Worm (Caenorhabditis elegans) whole organism, early embryonic: ENCODE results near the gene chil-13.

Experiments used
- B0310.2 ChIP-seq: sonication (generic microtip); optimal IDR thresholded peaks from 2 replicates; lab custom pipeline; 2016; ENCODE audit warnings: mild to moderate bottlenecking, missing genetic modification characterization, missing compliant biosample characterization
- F13C5.2 ChIP-seq: sonication (generic microtip); optimal IDR thresholded peaks from 2 replicates; lab custom pipeline; 2017; ENCODE audit warnings: mild to moderate bottlenecking, missing genetic modification characterization, inconsistent platforms, missing compliant biosample characterization
- aly-1 ChIP-seq: sonication (generic microtip); optimal IDR thresholded peaks from 2 replicates; lab custom pipeline; 2016; ENCODE audit warnings: missing genetic modification characterization, missing compliant biosample characterization
- ama-1 ChIP-seq: fragments of 150-350 bp; optimal IDR thresholded peaks from 2 replicates; lab custom pipeline; 2014
- ceh-13 ChIP-seq: fragments of 200-800 bp; sonication (Bioruptor generic); optimal IDR thresholded peaks from 2 replicates; lab custom pipeline; 2018; ENCODE audit warnings: mild to moderate bottlenecking, missing genetic modification characterization, missing compliant biosample characterization
- ets-7 ChIP-seq: sonication (generic microtip); optimal IDR thresholded peaks from 2 replicates; lab custom pipeline; 2016; ENCODE audit warnings: missing genotype, missing genetic modification characterization, missing compliant biosample characterization
- flt-1 ChIP-seq: fragments of 200-800 bp; sonication (Bioruptor generic); IDR thresholded peaks from 2 replicates; pipeline ENCODE4 v1.3.6; 2022; ENCODE audit warnings: missing genetic modification characterization, missing compliant biosample characterization
- hmbx-1 ChIP-seq: sonication (generic microtip); optimal IDR thresholded peaks from 2 replicates; lab custom pipeline; 2016; ENCODE audit warnings: mild to moderate bottlenecking, missing genetic modification characterization, missing compliant biosample characterization
- hmg-4 ChIP-seq: fragments of 200-800 bp; sonication (Bioruptor generic); optimal IDR thresholded peaks from 2 replicates; lab custom pipeline; 2018; ENCODE audit warnings: mild to moderate bottlenecking, missing genetic modification characterization, missing compliant biosample characterization
- hnd-1 ChIP-seq: sonication (generic microtip); optimal IDR thresholded peaks from 2 replicates; lab custom pipeline; 2016; ENCODE audit warnings: missing genetic modification characterization, missing compliant biosample characterization
- scrt-1 ChIP-seq: fragments of 200-800 bp; sonication (Bioruptor generic); IDR thresholded peaks from 2 replicates; pipeline ENCODE4 v1.3.6; 2022; ENCODE audit warnings: missing genetic modification characterization, missing compliant biosample characterization
- sea-1 ChIP-seq: fragments of 200-800 bp; sonication (Bioruptor generic); conservative IDR thresholded peaks from 2 replicates; pipeline ENCODE4 v1.3.6; 2022; ENCODE audit warnings: missing genetic modification characterization, missing compliant biosample characterization
- tbx-37 ChIP-seq: fragments of 200-800 bp; sonication (Bioruptor generic); conservative IDR thresholded peaks from 2 replicates; pipeline ENCODE4 v1.3.6; 2022; ENCODE audit warnings: missing genetic modification reagents, missing genetic modification characterization, missing compliant biosample characterization
- tra-4 ChIP-seq: sonication (generic microtip); optimal IDR thresholded peaks from 2 replicates; lab custom pipeline; 2017; ENCODE audit warnings: missing genetic modification characterization, missing compliant biosample characterization

ce11 chrII:9487337-9487950, 49.3 kb upstream of the chil-13 start, which contains the start of gene T19H5.4:
- TF ChIP-seq tra-4 (tag; lab: Kevin White, UChicago) (no peak), ets-7 (tag; lab: Kevin White, UChicago) (no peak), sea-1 (GFP tag; lab: Robert Waterston, UW) (no peak), ama-1 (lab: Kevin White, UChicago) (no peak), B0310.2 (no peak), F13C5.2 (tag; lab: Kevin White, UChicago) (no peak), ceh-13 (GFP tag; lab: Kevin White, UChicago) (no peak), aly-1 (tag; lab: Kevin White, UChicago) (no peak), hmg-4 (no peak), hnd-1 (tag; lab: Kevin White, UChicago) (no peak), tbx-37 (GFP tag; lab: Robert Waterston, UW) (no peak), flt-1 (no peak), scrt-1 (GFP tag; lab: Robert Waterston, UW) (no peak), hmbx-1 (no peak)
